Worm (Caenorhabditis elegans): ENCODE measurements around the gene cdkl-1.

- TF ChIP-seq unc-39 (tag; optimal IDR thresholded peaks at IDR 0.05): no peak
- no peak for TF ChIP-seq peb-1 (tag; optimal IDR thresholded peaks at IDR 0.05)
- no peak for TF ChIP-seq F13H6.1 (tag; optimal IDR thresholded peaks at IDR 0.05)
- no peak for TF ChIP-seq nhr-10 (tag; optimal IDR thresholded peaks at IDR 0.05)
- no peak for TF ChIP-seq unc-62 (GFP tag; optimal IDR thresholded peaks at IDR 0.05)
- no peak for TF ChIP-seq lsy-2 (tag; optimal IDR thresholded peaks at IDR 0.05)
These were observed 35.6 kb upstream of the cdkl-1 start, which contains the start of gene T04C12.9 for ce11 chrV:11063115-11063514.
